Fruit fly (Drosophila melanogaster) whole organism, embryonic: ENCODE results near the gene simj.

Experiments used
- Atf-2 ChIP-seq: fragments of 200-800 bp; sonication (Bioruptor generic); optimal IDR thresholded peaks from 2 replicates; lab custom pipeline; 2016; ENCODE audit warnings: missing biosample characterization, missing genetic modification characterization
- Bteb2 ChIP-seq: fragments of 200-800 bp; sonication (Bioruptor generic); optimal IDR thresholded peaks from 2 replicates; lab custom pipeline; 2016; ENCODE audit warnings: missing biosample characterization, missing genetic modification characterization
- C15 ChIP-seq: fragments of 200-800 bp; sonication (Bioruptor generic); IDR thresholded peaks from 3 replicates; pipeline ENCODE4 v1.3.6; 2022; ENCODE audit warnings: missing biosample characterization, missing genetic modification characterization
- CG10267 ChIP-seq: fragments of 200-800 bp; sonication (Bioruptor generic); optimal IDR thresholded peaks from 2 replicates; lab custom pipeline; 2018; ENCODE audit warnings: missing biosample characterization, mild to moderate bottlenecking, missing genetic modification characterization, moderate library complexity
- CG10543 ChIP-seq: fragments of 200-800 bp; sonication (Bioruptor generic); optimal IDR thresholded peaks from 3 replicates; lab custom pipeline; 2017; ENCODE audit warnings: missing biosample characterization, mild to moderate bottlenecking, missing genetic modification characterization, moderate library complexity
- CG10654 ChIP-seq: fragments of 200-800 bp; sonication (Bioruptor generic); optimal IDR thresholded peaks from 2 replicates; lab custom pipeline; 2016; ENCODE audit warnings: missing biosample characterization, missing genetic modification characterization
- CG11085 ChIP-seq: fragments of 200-800 bp; sonication (Bioruptor generic); IDR thresholded peaks from 2 replicates; pipeline ENCODE4 v1.3.6; 2022; ENCODE audit warnings: missing biosample characterization, missing genetic modification characterization
- CG11247 ChIP-seq: fragments of 200-800 bp; sonication (Bioruptor generic); IDR thresholded peaks from 2 replicates; pipeline ENCODE4 v1.3.6; 2022; ENCODE audit warnings: missing biosample characterization, missing genetic modification characterization
- CG11398 ChIP-seq: fragments of 200-800 bp; sonication (Bioruptor generic); optimal IDR thresholded peaks from 2 replicates; lab custom pipeline; 2016; ENCODE audit warnings: missing biosample characterization, missing genetic modification characterization
- CG12236 ChIP-seq: fragments of 200-800 bp; sonication (Bioruptor generic); optimal IDR thresholded peaks from 2 replicates; lab custom pipeline; 2016; ENCODE audit warnings: missing biosample characterization, missing genetic modification characterization
- CG12744 ChIP-seq: fragments of 200-800 bp; sonication (Bioruptor generic); optimal IDR thresholded peaks from 2 replicates; lab custom pipeline; 2016; ENCODE audit warnings: missing biosample characterization, missing genetic modification characterization
- CG15514 ChIP-seq: fragments of 200-800 bp; sonication (Bioruptor generic); optimal IDR thresholded peaks from 3 replicates; lab custom pipeline; 2017; ENCODE audit warnings: missing biosample characterization, missing genetic modification characterization, mild to moderate bottlenecking, moderate library complexity, missing genetic modification reagents
- CG17385 ChIP-seq: fragments of 200-800 bp; sonication (Bioruptor generic); optimal IDR thresholded peaks from 3 replicates; lab custom pipeline; 2018; ENCODE audit warnings: missing biosample characterization, mild to moderate bottlenecking, missing genetic modification characterization
- CG3163 ChIP-seq: fragments of 200-800 bp; sonication (Bioruptor generic); optimal IDR thresholded peaks from 3 replicates; lab custom pipeline; 2016; ENCODE audit warnings: missing biosample characterization, missing genetic modification characterization
- CG32772 ChIP-seq: fragments of 200-800 bp; sonication (Bioruptor generic); IDR thresholded peaks from 2 replicates; pipeline ENCODE4 v1.3.6; 2022; ENCODE audit warnings: missing biosample characterization, missing genetic modification characterization
- CG4328 ChIP-seq: fragments of 200-800 bp; sonication (Bioruptor generic); optimal IDR thresholded peaks from 3 replicates; lab custom pipeline; 2017; ENCODE audit warnings: missing biosample characterization, missing genetic modification reagents, missing genetic modification characterization
- CG43689 ChIP-seq: fragments of 200-800 bp; sonication (Bioruptor generic); IDR thresholded peaks from 2 replicates; pipeline ENCODE4 v1.3.6; 2022; ENCODE audit warnings: missing biosample characterization, missing genetic modification characterization
- CG7271 ChIP-seq: fragments of 200-800 bp; sonication (Bioruptor generic); optimal IDR thresholded peaks from 2 replicates; lab custom pipeline; 2018; ENCODE audit warnings: missing biosample characterization, mild to moderate bottlenecking, missing genetic modification characterization, moderate library complexity
- CG8089 ChIP-seq: fragments of 200-800 bp; sonication (Bioruptor generic); optimal IDR thresholded peaks from 3 replicates; lab custom pipeline; 2016; ENCODE audit warnings: missing biosample characterization, missing genetic modification characterization
- CG8388 ChIP-seq: fragments of 200-800 bp; sonication (Bioruptor generic); optimal IDR thresholded peaks from 2 replicates; lab custom pipeline; 2019; ENCODE audit warnings: missing biosample characterization, mild to moderate bottlenecking, missing genetic modification characterization, moderate library complexity
- Drgx ChIP-seq: fragments of 200-800 bp; sonication (Bioruptor generic); IDR thresholded peaks from 2 replicates; pipeline ENCODE4 v1.3.6; 2022; ENCODE audit warnings: missing biosample characterization, missing genetic modification characterization
- E2f2 ChIP-seq: fragments of 200-800 bp; sonication (Bioruptor generic); IDR thresholded peaks from 2 replicates; pipeline ENCODE4 v1.3.6; 2022; ENCODE audit warnings: missing biosample characterization, missing genetic modification characterization
- Elba2 ChIP-seq: fragments of 200-800 bp; sonication (Bioruptor generic); optimal IDR thresholded peaks from 3 replicates; lab custom pipeline; 2016; ENCODE audit warnings: missing biosample characterization, missing genetic modification characterization
- Ets97D ChIP-seq: fragments of 200-800 bp; sonication (Bioruptor generic); optimal IDR thresholded peaks from 3 replicates; lab custom pipeline; 2016; ENCODE audit warnings: missing biosample characterization, missing genetic modification characterization
- GATAe ChIP-seq: fragments of 200-800 bp; sonication (Bioruptor generic); conservative IDR thresholded peaks from 2 replicates; pipeline ENCODE4 v1.3.6; 2022; ENCODE audit warnings: missing biosample characterization, missing genetic modification characterization
- H15 ChIP-seq: fragments of 200-800 bp; sonication (Bioruptor generic); IDR thresholded peaks from 3 replicates; pipeline ENCODE4 v1.3.6; 2022; ENCODE audit warnings: missing biosample characterization, missing genetic modification characterization
- HLHmδ ChIP-seq: fragments of 200-800 bp; sonication (Bioruptor generic); optimal IDR thresholded peaks from 2 replicates; lab custom pipeline; 2018; ENCODE audit warnings: missing biosample characterization, mild to moderate bottlenecking, missing genetic modification characterization, moderate library complexity
- HmgZ ChIP-seq: fragments of 200-800 bp; sonication (Bioruptor generic); optimal IDR thresholded peaks from 2 replicates; lab custom pipeline; 2018; ENCODE audit warnings: missing biosample characterization, mild to moderate bottlenecking, missing genetic modification characterization
- Hmx ChIP-seq: fragments of 200-800 bp; sonication (Bioruptor generic); optimal IDR thresholded peaks from 2 replicates; lab custom pipeline; 2016; ENCODE audit warnings: missing biosample characterization, missing genetic modification characterization
- Hr39 ChIP-seq: fragments of >200 bp; optimal IDR thresholded peaks from 2 replicates; lab custom pipeline; 2017
- Hr51 ChIP-seq, 2 experiments: fragments of 200-800 bp; sonication (Bioruptor generic); optimal IDR thresholded peaks; 2 replicates in 1 of 2; 3 replicates in 1 of 2; lab custom pipeline; 2016 to 2018; ENCODE audit warnings: missing biosample characterization in 2 of 2, missing genetic modification characterization in 2 of 2, mild to moderate bottlenecking in 1 of 2, moderate library complexity in 1 of 2
- Mad ChIP-seq: fragments of 200-800 bp; sonication (Bioruptor generic); optimal IDR thresholded peaks from 2 replicates; lab custom pipeline; 2016; ENCODE audit warnings: missing biosample characterization, missing genetic modification characterization
- Poxn ChIP-seq: fragments of 200-800 bp; sonication (Bioruptor generic); IDR thresholded peaks from 2 replicates; pipeline ENCODE4 v1.3.6; 2022; ENCODE audit warnings: missing biosample characterization, missing genetic modification characterization
- Sry-β ChIP-seq: fragments of 200-800 bp; sonication (Bioruptor generic); optimal IDR thresholded peaks from 2 replicates; lab custom pipeline; 2018; ENCODE audit warnings: missing biosample characterization, mild to moderate bottlenecking, missing genetic modification characterization, moderate library complexity
- ac ChIP-seq: fragments of 200-800 bp; sonication (Bioruptor generic); optimal IDR thresholded peaks from 3 replicates; lab custom pipeline; 2017; ENCODE audit warnings: missing biosample characterization, mild to moderate bottlenecking, missing genetic modification characterization
- ase ChIP-seq: fragments of 200-800 bp; sonication (Bioruptor generic); IDR thresholded peaks from 3 replicates; pipeline ENCODE4 v1.3.6; 2022; ENCODE audit warnings: missing biosample characterization, missing genetic modification characterization
- btn ChIP-seq: fragments of 200-800 bp; sonication (Bioruptor generic); optimal IDR thresholded peaks from 2 replicates; lab custom pipeline; 2016; ENCODE audit warnings: missing biosample characterization, missing genetic modification characterization
- chinmo ChIP-seq: fragments of 200-800 bp; sonication (Bioruptor generic); IDR thresholded peaks from 4 replicates; pipeline ENCODE4 v1.3.6; 2022; ENCODE audit warnings: missing biosample characterization, missing genetic modification characterization; ENCODE audit not compliant: partially characterized antibody
- ci ChIP-seq: fragments of 200-800 bp; sonication (Bioruptor generic); IDR thresholded peaks from 3 replicates; pipeline ENCODE4 v1.3.6; 2022; ENCODE audit warnings: missing biosample characterization, missing genetic modification characterization
- dan ChIP-seq: fragments of 200-800 bp; sonication (Bioruptor generic); IDR thresholded peaks from 2 replicates; pipeline ENCODE4 v1.3.6; 2022; ENCODE audit warnings: missing biosample characterization, missing genetic modification characterization
- grau ChIP-seq: fragments of 200-800 bp; optimal IDR thresholded peaks from 3 replicates; lab custom pipeline; 2019; ENCODE audit warnings: missing biosample characterization, mild to moderate bottlenecking, missing genetic modification characterization, moderate library complexity
- jigr1 ChIP-seq: fragments of 200-800 bp; sonication (Bioruptor generic); IDR thresholded peaks from 3 replicates; pipeline ENCODE4 v1.3.6; 2022; ENCODE audit warnings: missing biosample characterization, missing genetic modification characterization
- lbe ChIP-seq: fragments of 200-800 bp; sonication (Bioruptor generic); optimal IDR thresholded peaks from 2 replicates; lab custom pipeline; 2016; ENCODE audit warnings: missing biosample characterization, mild to moderate bottlenecking, missing genetic modification characterization
- lmd ChIP-seq: fragments of 200-800 bp; sonication (Bioruptor generic); IDR thresholded peaks from 2 replicates; pipeline ENCODE4 v1.3.6; 2022; ENCODE audit warnings: missing biosample characterization, missing genetic modification characterization
- nerfin-1 ChIP-seq: fragments of 200-800 bp; sonication (Bioruptor generic); optimal IDR thresholded peaks from 3 replicates; lab custom pipeline; 2019; ENCODE audit warnings: missing biosample characterization, mild to moderate bottlenecking, missing genetic modification characterization, moderate library complexity
- pum ChIP-seq: fragments of 200-800 bp; sonication (Bioruptor generic); optimal IDR thresholded peaks from 2 replicates; lab custom pipeline; 2016; ENCODE audit warnings: missing biosample characterization, missing genetic modification characterization
- ranshi ChIP-seq: fragments of 200-800 bp; sonication (Bioruptor generic); IDR thresholded peaks from 2 replicates; pipeline ENCODE4 v1.3.6; 2022; ENCODE audit warnings: missing biosample characterization, missing genetic modification characterization
- repo ChIP-seq: fragments of 200-800 bp; sonication (Bioruptor generic); optimal IDR thresholded peaks from 2 replicates; lab custom pipeline; 2016; ENCODE audit warnings: missing biosample characterization, missing genetic modification characterization
- seq ChIP-seq: fragments of 200-800 bp; sonication (Bioruptor generic); IDR thresholded peaks from 2 replicates; pipeline ENCODE4 v1.3.6; 2022; ENCODE audit warnings: missing biosample characterization, missing genetic modification characterization
- slbo ChIP-seq: fragments of 200-800 bp; sonication (Bioruptor generic); IDR thresholded peaks from 2 replicates; pipeline ENCODE4 v1.3.6; 2022; ENCODE audit warnings: missing biosample characterization, missing genetic modification characterization
- so ChIP-seq: fragments of 200-800 bp; sonication (Bioruptor generic); IDR thresholded peaks from 3 replicates; pipeline ENCODE4 v1.3.6; 2022; ENCODE audit warnings: missing biosample characterization, missing genetic modification characterization
- tio ChIP-seq: fragments of 200-800 bp; sonication (Bioruptor generic); optimal IDR thresholded peaks from 2 replicates; lab custom pipeline; 2017; ENCODE audit warnings: missing biosample characterization, missing genetic modification characterization, inconsistent platforms
- zfh1 ChIP-seq: fragments of 200-800 bp; sonication (Bioruptor generic); IDR thresholded peaks from 3 replicates; pipeline ENCODE4 v1.3.6; 2022; ENCODE audit warnings: missing biosample characterization, missing genetic modification characterization

Gene simj

dm6 chr3L:10637819-10638218, 26.7 kb upstream of the simj start, which contains the start of gene Cnep1r2 (continued):
- peak; percentile 96 for TF ChIP-seq zfh1 (GFP tag; lab: Robert Waterston, UW)
- peak; percentile 79 for TF ChIP-seq E2f2 (GFP tag; lab: Robert Waterston, UW)
- TF ChIP-seq Mad (GFP tag; lab: Kevin White, UChicago): peak; percentile 65
- peak; percentile 66; the same call in 2 of the 3 replicates for TF ChIP-seq C15 (GFP tag; lab: Robert Waterston, UW)
- TF ChIP-seq lmd (GFP tag; lab: Robert Waterston, UW): peak; percentile 97
- TF ChIP-seq jigr1 (GFP tag; lab: Robert Waterston, UW): peak; percentile 87; the same call in 2 of the 3 replicates
- peak; percentile 87 for TF ChIP-seq tio (GFP tag; lab: Kevin White, UChicago)
- TF ChIP-seq CG8388: peak; percentile 96
- peak; percentile 88 for TF ChIP-seq CG43689 (GFP tag; lab: Robert Waterston, UW)
- TF ChIP-seq ranshi (GFP tag; lab: Robert Waterston, UW): peak; percentile 94
- peak; percentile 90 for TF ChIP-seq seq (GFP tag; lab: Robert Waterston, UW)
- no peak for TF ChIP-seq chinmo (GFP tag; lab: Robert Waterston, UW)
- peak; percentile 87 for TF ChIP-seq ac (GFP tag; lab: Kevin White, UChicago)
- peak; percentile 97 for TF ChIP-seq grau (tag; lab: Kevin White, UChicago)
- no peak for TF ChIP-seq CG12236
- TF ChIP-seq HmgZ (tag; lab: Kevin White, UChicago): peak; percentile 93
- peak; percentile 93 for TF ChIP-seq so (GFP tag; lab: Robert Waterston, UW)
- peak; percentile 92 for TF ChIP-seq ci (GFP tag; lab: Robert Waterston, UW)
- TF ChIP-seq Drgx (GFP tag; lab: Robert Waterston, UW): peak; percentile 92
- TF ChIP-seq Atf-2 (GFP tag; lab: Kevin White, UChicago): peak; percentile 59
- no peak for TF ChIP-seq btn
- TF ChIP-seq Hmx (GFP tag; lab: Kevin White, UChicago): no peak
- peak; percentile 94 for TF ChIP-seq CG11085 (GFP tag; lab: Robert Waterston, UW)
- peak; percentile 24 for TF ChIP-seq CG8089 (GFP tag; lab: Kevin White, UChicago)
- TF ChIP-seq slbo (GFP tag; lab: Robert Waterston, UW): peak; percentile 98
- TF ChIP-seq ase (GFP tag; lab: Robert Waterston, UW): peak; percentile 86
- TF ChIP-seq Hr51 (GFP tag; optimal IDR thresholded peaks at IDR 0.05; lab: Kevin White, UChicago): peak; percentile 85 to 97
- peak; percentile 99 for TF ChIP-seq CG10267
- TF ChIP-seq pum (GFP tag; lab: Kevin White, UChicago): peak; percentile 78
- TF ChIP-seq CG4328: peak; percentile 96
- TF ChIP-seq repo: peak; percentile 33
- TF ChIP-seq GATAe (GFP tag; lab: Robert Waterston, UW): peak; percentile 86
- peak; percentile 92 for TF ChIP-seq CG10654 (GFP tag; lab: Kevin White, UChicago)
- TF ChIP-seq CG32772 (GFP tag; lab: Robert Waterston, UW): peak; percentile 97
- TF ChIP-seq Hr39 (lab: Kevin White, UChicago): no peak
- TF ChIP-seq Elba2 (GFP tag; lab: Kevin White, UChicago): peak; percentile 87
- TF ChIP-seq CG12744: no peak
- TF ChIP-seq CG11398 (GFP tag; lab: Kevin White, UChicago): no peak
- peak; percentile 94 for TF ChIP-seq CG7271 (tag; lab: Kevin White, UChicago)
- TF ChIP-seq Ets97D (GFP tag; lab: Kevin White, UChicago): peak; percentile 44
- TF ChIP-seq dan: peak; percentile 80
- TF ChIP-seq H15 (GFP tag; lab: Robert Waterston, UW): peak; percentile 93
- TF ChIP-seq Poxn: peak; percentile 79
- peak; percentile 92 for TF ChIP-seq lbe (GFP tag; lab: Kevin White, UChicago)
- peak; percentile 40 for TF ChIP-seq Bteb2 (GFP tag; lab: Kevin White, UChicago)
- peak; percentile 94 for TF ChIP-seq nerfin-1 (tag; lab: Kevin White, UChicago)
- TF ChIP-seq HLHmδ (GFP tag; lab: Kevin White, UChicago): no peak
- peak; percentile 92 for TF ChIP-seq CG11247
- TF ChIP-seq CG10543 (GFP tag; lab: Kevin White, UChicago): peak; percentile 97
- TF ChIP-seq Sry-β (GFP tag; lab: Kevin White, UChicago): peak; percentile 65
- peak; percentile 93 for TF ChIP-seq CG17385 (GFP tag; lab: Kevin White, UChicago)
- TF ChIP-seq CG15514 (GFP tag; lab: Kevin White, UChicago): peak; percentile 81
- peak; percentile 38 for TF ChIP-seq CG3163
